Fruit fly (Drosophila melanogaster): ENCODE measurements around the gene TTLL6B.

- TF ChIP-seq CG32121 (GFP tag; IDR thresholded peaks at IDR 0.05) (peak; percentile 85), CG12605 (GFP tag; IDR thresholded peaks at IDR 0.05) (peak; percentile 90), CG8159 (tag; optimal IDR thresholded peaks at IDR 0.05) (peak; percentile 75), CG14655 (GFP tag; optimal IDR thresholded peaks at IDR 0.05) (no peak), Ets98B (GFP tag; IDR thresholded peaks at IDR 0.05) (peak; percentile 88), CG8301 (tag; optimal IDR thresholded peaks at IDR 0.05) (peak; percentile 64), CG15710 (tag; optimal IDR thresholded peaks at IDR 0.05) (peak; percentile 75), Pif1A (GFP tag; optimal IDR thresholded peaks at IDR 0.05) (no peak)
These were observed 2.5 kb upstream of the TTLL6B start, which contains the start of gene pll for dm6 chr3R:27253136-27253920.
